Fruit fly (Drosophila melanogaster) whole organism, embryonic: ENCODE measurements around the gene BBS1.
A peak's percentile ranks its signal among the peaks of the same experiment; 100 is the strongest.

ENCODE experiments used
- Aef1 ChIP-seq: fragments of 200-800 bp; sonication (Bioruptor generic); IDR thresholded peaks from 3 replicates; pipeline ENCODE4 v1.3.6; 2022; ENCODE audit warnings: missing biosample characterization, missing genetic modification characterization
- Bteb2 ChIP-seq: fragments of 200-800 bp; sonication (Bioruptor generic); optimal IDR thresholded peaks from 2 replicates; lab custom pipeline; 2016; ENCODE audit warnings: missing biosample characterization, missing genetic modification characterization
- CG10979 ChIP-seq: fragments of 200-800 bp; sonication (Bioruptor generic); optimal IDR thresholded peaks from 2 replicates; lab custom pipeline; 2018; ENCODE audit warnings: missing biosample characterization, mild to moderate bottlenecking, missing genetic modification characterization, moderate library complexity
- CG11085 ChIP-seq: fragments of 200-800 bp; sonication (Bioruptor generic); IDR thresholded peaks from 2 replicates; pipeline ENCODE4 v1.3.6; 2022; ENCODE audit warnings: missing biosample characterization, missing genetic modification characterization
- CG11504 ChIP-seq: fragments of 200-800 bp; sonication (Bioruptor generic); optimal IDR thresholded peaks from 3 replicates; lab custom pipeline; 2019; ENCODE audit warnings: missing biosample characterization, mild to moderate bottlenecking, missing genetic modification characterization, moderate library complexity
- CG12219 ChIP-seq: fragments of 200-800 bp; sonication (Bioruptor generic); optimal IDR thresholded peaks from 3 replicates; lab custom pipeline; 2018; ENCODE audit warnings: missing biosample characterization, mild to moderate bottlenecking, missing genetic modification characterization
- CG13287 ChIP-seq: fragments of 200-800 bp; sonication (Bioruptor generic); IDR thresholded peaks from 2 replicates; pipeline ENCODE4 v1.3.6; 2022; ENCODE audit warnings: missing biosample characterization, missing genetic modification characterization; ENCODE audit not compliant: partially characterized antibody
- CG13775 ChIP-seq: fragments of 200-800 bp; sonication (Bioruptor generic); optimal IDR thresholded peaks from 3 replicates; lab custom pipeline; 2017; ENCODE audit warnings: missing biosample characterization, mild to moderate bottlenecking, missing genetic modification characterization
- CG1529 ChIP-seq: fragments of 200-800 bp; sonication (Bioruptor generic); optimal IDR thresholded peaks from 3 replicates; lab custom pipeline; 2018; ENCODE audit warnings: missing biosample characterization, missing genetic modification characterization
- CG1647 ChIP-seq: fragments of 200-800 bp; sonication (Bioruptor generic); optimal IDR thresholded peaks from 3 replicates; lab custom pipeline; 2016; ENCODE audit warnings: missing biosample characterization, missing genetic modification characterization
- CG16863 ChIP-seq: fragments of 200-800 bp; sonication (Bioruptor generic); optimal IDR thresholded peaks from 3 replicates; lab custom pipeline; 2016; ENCODE audit warnings: missing biosample characterization, missing genetic modification characterization
- CG2120 ChIP-seq: fragments of 200-800 bp; sonication (Bioruptor generic); optimal IDR thresholded peaks from 3 replicates; lab custom pipeline; 2016; ENCODE audit warnings: missing biosample characterization, missing genetic modification characterization
- CG2129 ChIP-seq: fragments of 200-800 bp; sonication (Bioruptor generic); IDR thresholded peaks from 2 replicates; pipeline ENCODE4 v1.3.6; 2022; ENCODE audit warnings: missing biosample characterization, missing genetic modification characterization; ENCODE audit not compliant: partially characterized antibody
- CG2199 ChIP-seq: fragments of 200-800 bp; sonication (Bioruptor generic); IDR thresholded peaks from 3 replicates; pipeline ENCODE4 v1.3.6; 2022; ENCODE audit warnings: missing biosample characterization, missing genetic modification characterization
- CG3065 ChIP-seq: fragments of 200-800 bp; sonication (Bioruptor generic); optimal IDR thresholded peaks from 2 replicates; lab custom pipeline; 2016; ENCODE audit warnings: missing biosample characterization, missing genetic modification characterization
- CG34376 ChIP-seq: fragments of 200-800 bp; sonication (Bioruptor generic); optimal IDR thresholded peaks from 2 replicates; lab custom pipeline; 2018; ENCODE audit warnings: missing biosample characterization, mild to moderate bottlenecking, missing genetic modification characterization
- CG5180 ChIP-seq: fragments of 200-800 bp; sonication (Bioruptor generic); optimal IDR thresholded peaks from 3 replicates; lab custom pipeline; 2017; ENCODE audit warnings: missing biosample characterization, missing genetic modification characterization, mild to moderate bottlenecking, moderate library complexity, missing genetic modification reagents
- CG5245 ChIP-seq: fragments of 200-800 bp; sonication (Bioruptor generic); optimal IDR thresholded peaks from 3 replicates; lab custom pipeline; 2016; ENCODE audit warnings: missing biosample characterization, missing genetic modification characterization
- CG6765 ChIP-seq: fragments of 200-800 bp; sonication (Bioruptor generic); optimal IDR thresholded peaks from 3 replicates; lab custom pipeline; 2017; ENCODE audit warnings: missing biosample characterization, mild to moderate bottlenecking, missing genetic modification characterization
- CG7987 ChIP-seq: fragments of 200-800 bp; sonication (Bioruptor generic); optimal IDR thresholded peaks from 2 replicates; lab custom pipeline; 2018; ENCODE audit warnings: missing biosample characterization, mild to moderate bottlenecking, missing genetic modification characterization, moderate library complexity
- CG8359 ChIP-seq: fragments of 200-800 bp; sonication (Bioruptor generic); optimal IDR thresholded peaks from 2 replicates; lab custom pipeline; 2017; ENCODE audit warnings: missing biosample characterization, mild to moderate bottlenecking, missing genetic modification characterization, borderline replicate concordance
- CG8478 ChIP-seq: fragments of >200 bp; optimal IDR thresholded peaks from 2 replicates; lab custom pipeline; 2018
- Dbx ChIP-seq: fragments of 200-800 bp; sonication (Bioruptor generic); IDR thresholded peaks from 3 replicates; pipeline ENCODE4 v1.3.6; 2022; ENCODE audit warnings: missing biosample characterization, missing genetic modification characterization
- Dref ChIP-seq: fragments of 200-800 bp; sonication (Bioruptor generic); IDR thresholded peaks from 2 replicates; pipeline ENCODE4 v1.3.6; 2022; ENCODE audit warnings: missing biosample characterization, missing genetic modification characterization
- Drgx ChIP-seq: fragments of 200-800 bp; sonication (Bioruptor generic); IDR thresholded peaks from 2 replicates; pipeline ENCODE4 v1.3.6; 2022; ENCODE audit warnings: missing biosample characterization, missing genetic modification characterization
- ERR ChIP-seq: fragments of 200-800 bp; sonication (Bioruptor generic); optimal IDR thresholded peaks from 2 replicates; lab custom pipeline; 2016; ENCODE audit warnings: missing biosample characterization, missing genetic modification characterization
- Ets65A ChIP-seq: fragments of 200-800 bp; sonication (Bioruptor generic); peaks from one replicate; lab custom pipeline; 2016; ENCODE audit warnings: missing biosample characterization, missing genetic modification characterization
- Gug ChIP-seq: fragments of 200-800 bp; sonication (Bioruptor generic); IDR thresholded peaks from 4 replicates; pipeline ENCODE4 v1.3.6; 2022; ENCODE audit warnings: missing biosample characterization, missing genetic modification characterization
- HLH54F ChIP-seq: fragments of 200-800 bp; sonication (Bioruptor generic); optimal IDR thresholded peaks from 3 replicates; lab custom pipeline; 2016; ENCODE audit warnings: missing biosample characterization, missing genetic modification characterization
- Mad ChIP-seq: fragments of 200-800 bp; sonication (Bioruptor generic); optimal IDR thresholded peaks from 2 replicates; lab custom pipeline; 2016; ENCODE audit warnings: missing biosample characterization, missing genetic modification characterization
- Med ChIP-seq: fragments of 200-800 bp; sonication (Bioruptor generic); peaks from one replicate; lab custom pipeline; 2016; ENCODE audit warnings: missing biosample characterization, missing genetic modification characterization, mild to moderate bottlenecking, inconsistent platforms, moderate library complexity
- NFAT ChIP-seq: fragments of 200-800 bp; sonication (Bioruptor generic); IDR thresholded peaks from 2 replicates; pipeline ENCODE4 v1.3.6; 2022; ENCODE audit warnings: missing biosample characterization, missing genetic modification characterization
- Oli ChIP-seq: fragments of 200-800 bp; sonication (Bioruptor generic); optimal IDR thresholded peaks from 2 replicates; lab custom pipeline; 2018; ENCODE audit warnings: missing biosample characterization, mild to moderate bottlenecking, missing genetic modification characterization, moderate library complexity
- Sox102F ChIP-seq: fragments of 200-800 bp; sonication (Bioruptor generic); optimal IDR thresholded peaks from 2 replicates; lab custom pipeline; 2018; ENCODE audit warnings: missing biosample characterization, mild to moderate bottlenecking, missing genetic modification characterization, moderate library complexity
- aop ChIP-seq: fragments of 200-800 bp; sonication (Bioruptor generic); IDR thresholded peaks from 2 replicates; pipeline ENCODE4 v1.3.6; 2022; ENCODE audit warnings: missing biosample characterization, missing genetic modification characterization
- dpn ChIP-seq, 2 experiments: fragments of 200-800 bp; sonication (Bioruptor generic); optimal IDR thresholded peaks; 3 replicates each; lab custom pipeline; 2016; ENCODE audit warnings: missing biosample characterization in 2 of 2, missing genetic modification characterization in 2 of 2
- gem ChIP-seq: fragments of 200-800 bp; sonication (Bioruptor generic); optimal IDR thresholded peaks from 2 replicates; lab custom pipeline; 2019; ENCODE audit warnings: missing biosample characterization, mild to moderate bottlenecking, missing genetic modification characterization, moderate library complexity
- grn ChIP-seq: fragments of 200-800 bp; sonication (Bioruptor generic); optimal IDR thresholded peaks from 3 replicates; lab custom pipeline; 2017; ENCODE audit warnings: missing biosample characterization, missing genetic modification characterization
- h ChIP-seq: fragments of >200 bp; optimal IDR thresholded peaks from 2 replicates; lab custom pipeline; 2017
- mam ChIP-seq: fragments of 200-800 bp; sonication (Bioruptor generic); optimal IDR thresholded peaks from 3 replicates; lab custom pipeline; 2016; ENCODE audit warnings: missing biosample characterization, missing genetic modification characterization
- pho ChIP-seq: fragments of 200-800 bp; sonication (Bioruptor generic); optimal IDR thresholded peaks from 2 replicates; lab custom pipeline; 2016; ENCODE audit warnings: missing biosample characterization, missing genetic modification characterization
- pzg ChIP-seq: fragments of 200-800 bp; sonication (Bioruptor generic); optimal IDR thresholded peaks from 3 replicates; lab custom pipeline; 2018; ENCODE audit warnings: missing biosample characterization, mild to moderate bottlenecking, missing genetic modification characterization, moderate library complexity
- row ChIP-seq: fragments of 200-800 bp; sonication (Bioruptor generic); IDR thresholded peaks from 3 replicates; pipeline ENCODE4 v1.3.6; 2022; ENCODE audit warnings: missing biosample characterization, missing genetic modification characterization
- shn ChIP-seq: fragments of 200-800 bp; sonication (Bioruptor generic); optimal IDR thresholded peaks from 3 replicates; lab custom pipeline; 2016; ENCODE audit warnings: missing biosample characterization, missing genetic modification characterization
- tin ChIP-seq: fragments of 200-800 bp; sonication (Bioruptor generic); optimal IDR thresholded peaks from 3 replicates; lab custom pipeline; 2016; ENCODE audit warnings: missing biosample characterization, missing genetic modification characterization
- trem ChIP-seq: fragments of 200-800 bp; optimal IDR thresholded peaks from 3 replicates; lab custom pipeline; 2019; ENCODE audit warnings: missing biosample characterization, mild to moderate bottlenecking, missing genetic modification characterization, moderate library complexity
- ttk ChIP-seq: fragments of 200-800 bp; sonication (Bioruptor generic); IDR thresholded peaks from 2 replicates; pipeline ENCODE4 v2.1.2; 2022; ENCODE audit warnings: missing biosample characterization, missing genetic modification characterization

The BBS1 gene

dm6 chr3L:7096530-7096929, 29.2 kb upstream of the BBS1 start (continued):
- TF ChIP-seq grn: no peak
- no peak for TF ChIP-seq trem (tag; lab: Kevin White, UChicago)
- TF ChIP-seq CG1529 (GFP tag; lab: Kevin White, UChicago): no peak
- no peak for TF ChIP-seq CG7987 (GFP tag; lab: Kevin White, UChicago)
- no peak for TF ChIP-seq HLH54F
- TF ChIP-seq ttk (GFP tag; lab: Robert Waterston, UW): no peak
- TF ChIP-seq CG5245: no peak
- TF ChIP-seq NFAT (GFP tag; lab: Robert Waterston, UW): no peak
- TF ChIP-seq mam (GFP tag; lab: Kevin White, UChicago): peak; percentile 8
- TF ChIP-seq tin: no peak
- TF ChIP-seq Ets65A (GFP tag; lab: Kevin White, UChicago): peak; percentile 1
- TF ChIP-seq CG8478 (lab: Kevin White, UChicago): no peak
- no peak for TF ChIP-seq CG6765 (GFP tag; lab: Kevin White, UChicago)
- no peak for TF ChIP-seq ERR (GFP tag; lab: Kevin White, UChicago)
- no peak for TF ChIP-seq Mad (GFP tag; lab: Kevin White, UChicago)
- TF ChIP-seq CG12219: no peak
- TF ChIP-seq CG2120: peak; percentile 5
- no peak for TF ChIP-seq Aef1 (GFP tag; lab: Robert Waterston, UW)
- TF ChIP-seq CG1647 (GFP tag; lab: Kevin White, UChicago): no peak
- no peak for TF ChIP-seq CG34376 (GFP tag; lab: Kevin White, UChicago)
- TF ChIP-seq CG11504 (tag; lab: Kevin White, UChicago): peak; percentile 9
- TF ChIP-seq Dref: no peak
- no peak for TF ChIP-seq shn
- no peak for TF ChIP-seq CG16863 (GFP tag; lab: Kevin White, UChicago)
- no peak for TF ChIP-seq CG11085 (GFP tag; lab: Robert Waterston, UW)
- TF ChIP-seq CG13287: no peak
- TF ChIP-seq gem (tag; lab: Kevin White, UChicago): peak; percentile 4
- no peak for TF ChIP-seq Gug
- no peak for TF ChIP-seq CG8359
- no peak for TF ChIP-seq CG3065 (GFP tag; lab: Kevin White, UChicago)
- no peak for TF ChIP-seq Bteb2
- no peak for TF ChIP-seq Oli (tag; lab: Kevin White, UChicago)
- no peak for TF ChIP-seq CG2129 (GFP tag; lab: Robert Waterston, UW)
- TF ChIP-seq pzg (GFP tag; lab: Kevin White, UChicago): no peak
- no peak for TF ChIP-seq aop (GFP tag; lab: Robert Waterston, UW)
- TF ChIP-seq Sox102F (GFP tag; lab: Kevin White, UChicago): no peak
- TF ChIP-seq h (lab: Kevin White, UChicago): no peak
- no peak for TF ChIP-seq CG5180 (GFP tag; lab: Kevin White, UChicago)
- TF ChIP-seq pho (GFP tag; lab: Kevin White, UChicago): no peak
- TF ChIP-seq Dbx (GFP tag; lab: Robert Waterston, UW): no peak
- 0 out of 3 replicates have a peak, but pooled peaks have one; percentile 13 for TF ChIP-seq row (GFP tag; lab: Robert Waterston, UW)
- TF ChIP-seq Med (GFP tag; lab: Kevin White, UChicago): peak; percentile 15
- TF ChIP-seq Drgx: peak; percentile 73
- no peak for TF ChIP-seq CG13775 (GFP tag; lab: Kevin White, UChicago)
- no peak for TF ChIP-seq CG10979 (tag; lab: Kevin White, UChicago)
- TF ChIP-seq dpn (GFP tag; optimal IDR thresholded peaks at IDR 0.05; lab: Kevin White, UChicago): no peak
- TF ChIP-seq CG2199 (GFP tag; lab: Robert Waterston, UW): no peak
